Worm (Caenorhabditis elegans) whole organism, midembryonic: ENCODE measurements around the gene acd-3.
A peak's percentile ranks its signal among the peaks of the same experiment; 100 is the strongest.

ENCODE experiments used
- T22C8.4 ChIP-seq: fragments of 200-800 bp; sonication (Bioruptor generic); IDR thresholded peaks from 2 replicates; pipeline ENCODE4 v1.3.6; 2022; ENCODE audit warnings: missing genetic modification characterization, missing compliant biosample characterization
- cog-1 ChIP-seq: sonication (generic microtip); optimal IDR thresholded peaks from 2 replicates; lab custom pipeline; 2016; ENCODE audit warnings: missing genetic modification characterization, missing compliant biosample characterization
- flt-1 ChIP-seq: fragments of 200-800 bp; sonication (Bioruptor generic); IDR thresholded peaks from 2 replicates; pipeline ENCODE4 v1.3.6; 2022; ENCODE audit warnings: missing genetic modification characterization, missing compliant biosample characterization
- klf-2 ChIP-seq: fragments of 200-800 bp; sonication (Bioruptor generic); conservative IDR thresholded peaks from 2 replicates; pipeline ENCODE4 v1.3.6; 2022; ENCODE audit warnings: missing genetic modification reagents, missing genetic modification characterization, missing compliant biosample characterization
- med-1 ChIP-seq: sonication (generic microtip); optimal IDR thresholded peaks from 2 replicates; lab custom pipeline; 2017; ENCODE audit warnings: missing genetic modification characterization, mild to moderate bottlenecking, missing compliant biosample characterization, antibody characterized with exemption, missing genetic modification reagents; ENCODE audit not compliant: insufficient read depth
- ref-1 ChIP-seq: fragments of 200-800 bp; sonication (Bioruptor generic); conservative IDR thresholded peaks from 2 replicates; pipeline ENCODE4 v1.3.6; 2022; ENCODE audit warnings: missing genetic modification reagents, missing genetic modification characterization, missing compliant biosample characterization
- tab-1 ChIP-seq: fragments of 200-800 bp; sonication (Bioruptor generic); IDR thresholded peaks from 2 replicates; pipeline ENCODE4 v1.3.6; 2022; ENCODE audit warnings: missing genetic modification characterization, missing compliant biosample characterization
- ztf-23 ChIP-seq: fragments of 200-800 bp; sonication (Bioruptor generic); IDR thresholded peaks from 2 replicates; pipeline ENCODE4 v1.3.6; 2022; ENCODE audit warnings: missing genetic modification reagents, missing genetic modification characterization, missing compliant biosample characterization
- ztf-29 ChIP-seq: fragments of 200-800 bp; sonication (Bioruptor generic); IDR thresholded peaks from 2 replicates; pipeline ENCODE4 v1.3.6; 2022; ENCODE audit warnings: missing genetic modification reagents, missing genetic modification characterization, missing compliant biosample characterization

acd-3 gene

DNA sequence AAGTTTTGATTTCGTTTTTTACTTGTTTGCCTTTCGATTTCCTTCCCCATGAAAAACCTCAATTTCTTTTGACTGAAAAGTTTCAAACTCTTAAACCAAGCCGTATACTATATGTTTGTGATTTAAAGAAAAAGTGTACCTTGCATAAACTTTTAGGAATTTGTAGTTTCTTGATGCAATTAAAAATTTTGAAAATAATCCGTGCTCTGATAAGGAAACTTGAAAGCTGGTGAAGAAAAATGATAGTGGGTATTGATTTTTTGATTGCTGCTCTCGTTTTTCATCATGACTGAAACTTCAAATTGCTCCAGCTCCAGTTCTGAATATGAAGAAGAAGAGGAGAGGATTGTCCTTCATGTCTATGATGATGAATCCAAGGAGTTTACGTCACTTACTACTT is at the start of gene acd-3:
acd-3 (plus strand) TSS at position 222 of the 400 bp plus-strand sequence.
- TF ChIP-seq klf-2 (GFP tag; lab: Robert Waterston, UW), result no peak
- TF ChIP-seq ztf-29 (GFP tag; lab: Robert Waterston, UW), result no peak
- TF ChIP-seq tab-1 (GFP tag; lab: Robert Waterston, UW), result no peak
- no peak for TF ChIP-seq T22C8.4 (GFP tag; lab: Robert Waterston, UW)

DNA sequence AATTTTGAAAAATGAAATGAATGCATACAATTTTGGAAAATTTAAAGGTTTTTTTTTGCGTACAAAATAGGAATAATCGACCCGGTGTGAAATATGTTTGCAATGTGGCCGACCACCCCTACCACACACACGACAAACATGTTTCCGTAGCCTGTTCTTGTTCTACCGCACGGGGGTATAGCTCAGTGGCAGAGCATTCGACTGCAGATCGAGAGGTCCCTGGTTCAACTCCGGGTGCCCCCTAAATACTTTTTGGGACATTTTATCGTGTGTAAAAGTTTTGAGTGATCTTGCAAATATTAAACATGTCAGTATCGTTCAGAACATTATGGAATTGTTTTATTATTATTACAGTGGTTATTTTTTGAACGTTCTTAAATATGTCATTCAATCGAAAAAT is 44.4 kb upstream of the acd-3 start:
- TF ChIP-seq T22C8.4 (GFP tag; lab: Robert Waterston, UW), result peak; percentile 76
- peak; percentile 45 for TF ChIP-seq med-1
- TF ChIP-seq ztf-23, result peak; percentile 88
- TF ChIP-seq tab-1 (GFP tag; lab: Robert Waterston, UW), result peak; percentile 96
- peak; percentile 95 for TF ChIP-seq flt-1
- peak; percentile 67 for TF ChIP-seq cog-1
- TF ChIP-seq ref-1 (GFP tag; lab: Robert Waterston, UW), result peak; percentile 82
- TF ChIP-seq ztf-29 (GFP tag; lab: Robert Waterston, UW), result peak; percentile 84
- TF ChIP-seq klf-2 (GFP tag; lab: Robert Waterston, UW), result peak; percentile 86

ce11 chrX:14805746-14806145 is 43.3 kb upstream of the acd-3 start:
- TF ChIP-seq ztf-29 (GFP tag; lab: Robert Waterston, UW) (no peak), flt-1 (no peak), cog-1 (no peak)

DNA sequence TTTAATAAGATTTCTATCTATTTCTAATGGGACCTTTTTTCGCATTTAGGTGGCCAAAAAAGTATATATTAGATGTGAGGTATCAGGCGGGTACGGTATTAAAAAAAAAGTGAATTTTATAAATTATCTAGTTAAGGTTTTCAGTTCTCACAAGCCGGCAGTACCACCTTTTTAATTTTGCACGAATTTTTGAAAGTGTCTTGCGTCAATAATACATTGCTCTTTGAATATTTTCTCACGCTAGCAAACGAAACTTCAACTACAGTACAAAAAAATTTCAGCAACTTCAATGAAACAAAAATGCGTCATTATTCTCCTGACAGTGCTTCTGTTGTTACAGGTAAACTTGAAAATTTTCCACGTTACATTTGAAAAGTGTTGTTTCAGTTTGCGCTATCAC is 42.1 kb upstream of the acd-3 start, which contains the start of gene F42D1.4:
F42D1.4 (plus strand) TSS at position 301 of the 400 bp plus-strand sequence.
- TF ChIP-seq T22C8.4 (GFP tag; lab: Robert Waterston, UW) (no peak), flt-1 (no peak), tab-1 (GFP tag; lab: Robert Waterston, UW) (no peak), klf-2 (GFP tag; lab: Robert Waterston, UW) (no peak), cog-1 (no peak), med-1 (no peak), ztf-23 (no peak), ref-1 (GFP tag; lab: Robert Waterston, UW) (no peak)

- TF ChIP-seq ztf-29 (GFP tag; lab: Robert Waterston, UW) (no peak), T22C8.4 (GFP tag; lab: Robert Waterston, UW) (no peak), flt-1 (no peak), ref-1 (GFP tag; lab: Robert Waterston, UW) (no peak), tab-1 (GFP tag; lab: Robert Waterston, UW) (no peak), ztf-23 (no peak), cog-1 (no peak), klf-2 (GFP tag; lab: Robert Waterston, UW) (no peak), med-1 (no peak)
These were observed 40.3 kb upstream of the acd-3 start for ce11 chrX:14808796-14809195.

ce11 chrX:14809905-14810304 is 39.2 kb upstream of the acd-3 start:
- TF ChIP-seq T22C8.4 (GFP tag; lab: Robert Waterston, UW), result no peak
- TF ChIP-seq tab-1 (GFP tag; lab: Robert Waterston, UW), result no peak
- TF ChIP-seq med-1, result no peak
- TF ChIP-seq ztf-23, result no peak
- TF ChIP-seq cog-1, result no peak
- TF ChIP-seq ztf-29 (GFP tag; lab: Robert Waterston, UW), result no peak
- no peak for TF ChIP-seq flt-1
- no peak for TF ChIP-seq klf-2 (GFP tag; lab: Robert Waterston, UW)
- no peak for TF ChIP-seq ref-1 (GFP tag; lab: Robert Waterston, UW)

DNA sequence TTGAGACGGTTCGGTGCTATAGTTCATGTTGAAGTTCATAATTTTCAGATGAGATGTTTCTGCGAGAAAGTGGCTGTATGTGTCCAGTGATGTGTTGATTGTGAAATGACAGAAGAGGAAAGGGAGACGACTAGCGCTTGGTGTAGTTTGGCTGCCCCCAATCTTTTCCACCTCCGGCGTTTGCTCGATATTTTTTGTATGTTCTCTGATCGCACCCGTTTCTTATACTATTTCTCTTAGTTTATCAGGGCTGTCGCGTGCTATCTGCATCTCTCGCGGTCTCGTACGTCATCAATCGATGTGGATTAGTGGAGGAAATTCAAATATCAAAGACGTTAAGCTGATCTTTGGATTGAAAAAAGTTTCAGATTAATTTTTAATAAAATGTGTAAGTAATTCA is 38.4 kb upstream of the acd-3 start, which contains the start of gene atf-4:
atf-4 (minus strand) TSS at position 93 of the 400 bp plus-strand sequence.
- 0 out of 2 replicates have a peak, but pooled peaks have one; percentile 46 for TF ChIP-seq T22C8.4 (GFP tag; lab: Robert Waterston, UW)
- TF ChIP-seq tab-1 (GFP tag; lab: Robert Waterston, UW), result no peak

DNA sequence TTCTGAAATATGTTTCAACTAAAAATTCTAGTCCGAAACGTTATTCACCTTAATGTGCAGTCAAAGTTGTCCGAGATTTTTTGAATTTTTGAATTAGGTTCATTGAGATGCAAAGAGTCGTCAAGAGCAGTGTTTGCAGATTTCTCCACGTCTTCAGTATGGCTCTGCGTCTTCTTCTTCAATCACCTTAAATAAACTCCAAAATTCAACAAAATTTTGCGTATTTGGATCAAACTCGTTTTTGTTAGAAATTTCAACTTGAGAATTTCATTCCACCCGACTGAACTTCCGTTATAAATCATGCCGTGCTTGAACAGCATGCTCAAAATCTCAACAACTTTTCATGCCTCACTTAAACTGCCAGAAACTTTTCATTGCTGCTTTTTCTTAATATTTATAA is 37.0 kb upstream of the acd-3 start, which contains the start of gene T04C10.3:
T04C10.3 (plus strand) TSS at position 301 of the 400 bp plus-strand sequence.
- TF ChIP-seq T22C8.4 (GFP tag; lab: Robert Waterston, UW) (no peak), cog-1 (no peak), tab-1 (GFP tag; lab: Robert Waterston, UW) (no peak), ztf-29 (GFP tag; lab: Robert Waterston, UW) (no peak), ref-1 (GFP tag; lab: Robert Waterston, UW) (no peak), med-1 (no peak), klf-2 (GFP tag; lab: Robert Waterston, UW) (no peak), flt-1 (no peak), ztf-23 (no peak)

ce11 chrX:14813398-14813797 is 35.7 kb upstream of the acd-3 start:
- TF ChIP-seq ztf-23 (0 out of 2 replicates have a peak, but pooled peaks have one; percentile 51), cog-1 (peak; percentile 65), med-1 (no peak)

DNA sequence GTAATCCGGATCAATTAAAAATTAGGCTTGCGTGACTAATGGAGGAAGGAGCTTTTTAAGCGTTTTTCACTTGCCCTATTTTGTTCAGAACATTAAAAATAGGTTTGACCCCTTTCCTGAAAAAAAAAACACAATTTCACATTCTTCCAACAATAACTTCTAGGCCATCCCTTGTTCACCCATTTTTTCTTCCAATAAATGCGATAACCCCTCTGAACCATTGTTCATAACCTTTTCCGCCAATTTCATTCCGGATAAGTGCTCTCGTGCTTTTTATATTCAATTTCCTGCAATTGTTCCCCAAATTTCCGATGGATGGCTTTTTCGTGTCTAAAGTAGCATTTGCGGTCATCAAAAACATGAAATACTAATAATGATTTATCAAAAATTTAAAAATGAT is 33.7 kb upstream of the acd-3 start:
- TF ChIP-seq cog-1 (no peak), med-1 (no peak), T22C8.4 (GFP tag; lab: Robert Waterston, UW) (no peak), ztf-29 (GFP tag; lab: Robert Waterston, UW) (no peak), ztf-23 (no peak), tab-1 (GFP tag; lab: Robert Waterston, UW) (no peak)

- no peak for TF ChIP-seq cog-1
- TF ChIP-seq flt-1, result no peak
- TF ChIP-seq klf-2 (GFP tag; lab: Robert Waterston, UW), result no peak
- TF ChIP-seq tab-1 (GFP tag; lab: Robert Waterston, UW), result no peak
These were observed 32.4 kb upstream of the acd-3 start for ce11 chrX:14816717-14817116.
